Worm (Caenorhabditis elegans): Measurements from ENCODE around the gene F11G11.14.

ce11 chrII:4892594-4892993 is 29.1 kb downstream of the F11G11.14 start, which contains the start of gene msp-33:
- TF ChIP-seq B0310.2 (tag; optimal IDR thresholded peaks at IDR 0.05) (no peak), hmbx-1 (tag; optimal IDR thresholded peaks at IDR 0.05) (no peak), pes-1 (GFP tag; IDR thresholded peaks at IDR 0.05) (no peak), ama-1 (optimal IDR thresholded peaks at IDR 0.05) (no peak), ets-7 (tag; optimal IDR thresholded peaks at IDR 0.05) (no peak), tbx-37 (GFP tag; conservative IDR thresholded peaks at IDR 0.05) (no peak), hmg-4 (GFP tag; optimal IDR thresholded peaks at IDR 0.05) (no peak), F13C5.2 (tag; optimal IDR thresholded peaks at IDR 0.05) (no peak), scrt-1 (GFP tag; IDR thresholded peaks at IDR 0.05) (no peak), ceh-13 (GFP tag; optimal IDR thresholded peaks at IDR 0.05) (no peak), flt-1 (GFP tag; IDR thresholded peaks at IDR 0.05) (no peak), tbx-11 (GFP tag; IDR thresholded peaks at IDR 0.05) (no peak)
